Fruit fly (Drosophila melanogaster): ENCODE data around the gene eater.

eater gene

dm6 chr3R:27082752-27083151, 16.7 kb downstream of the eater start (continued):
- TF ChIP-seq Ets97D (GFP tag; optimal IDR thresholded peaks at IDR 0.05) (no peak), Stat92E (GFP tag; optimal IDR thresholded peaks at IDR 0.05) (no peak), Gsc (GFP tag; IDR thresholded peaks at IDR 0.05) (no peak), sens (GFP tag) (peak; percentile 50), vfl (GFP tag; optimal IDR thresholded peaks at IDR 0.05) (no peak)

- TF ChIP-seq Pdp1 (GFP tag; optimal IDR thresholded peaks at IDR 0.05) (peak in 1 of 2 experiments; percentile 80), pros (GFP tag; optimal IDR thresholded peaks at IDR 0.05) (peak; percentile 28), Blimp-1 (GFP tag; optimal IDR thresholded peaks at IDR 0.05) (peak; percentile 94), kni (GFP tag; optimal IDR thresholded peaks at IDR 0.05) (peak; percentile 9), Spps (tag; optimal IDR thresholded peaks at IDR 0.05) (no peak), vvl (GFP tag; IDR thresholded peaks at IDR 0.05) (peak; percentile 79), CG34376 (GFP tag; optimal IDR thresholded peaks at IDR 0.05) (no peak), Hr78 (GFP tag; optimal IDR thresholded peaks at IDR 0.05) (peak in 1 of 2 experiments; percentile 70)
Observed at dm6 chr3R:27076618-27077017, 22.9 kb downstream of the eater start.

DNA sequence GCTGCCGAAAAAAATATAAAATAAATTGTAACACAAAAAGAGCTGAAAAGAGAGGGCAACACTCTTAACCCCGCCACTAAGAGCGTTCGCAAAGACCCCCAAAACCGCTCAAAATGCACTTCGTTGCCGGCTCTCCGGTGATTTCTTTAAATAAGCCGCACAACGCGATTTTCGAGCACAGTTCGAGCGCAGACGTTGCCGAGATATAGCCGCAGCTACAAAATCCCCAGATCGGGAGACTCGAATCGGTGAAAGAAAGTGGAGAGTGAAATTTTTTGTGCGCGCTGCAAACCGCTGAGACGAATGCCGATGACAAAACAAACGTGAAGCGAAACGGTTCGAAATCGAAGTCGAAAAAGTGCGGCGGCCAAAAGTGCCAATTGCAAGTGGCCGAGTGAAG, 23.8 kb downstream of the eater start, which contains the start of gene CG14257:
TSS of gene CG14257 (plus strand) at position 177 of the 400 bp plus-strand sequence.
- TF ChIP-seq Nf-YC (tag; optimal IDR thresholded peaks at IDR 0.05) (no peak), Trl (optimal IDR thresholded peaks at IDR 0.05) (peak in 1 of 2 experiments; percentile 49), Trl (GFP tag; optimal IDR thresholded peaks at IDR 0.05) (no peak), CG3163 (GFP tag; optimal IDR thresholded peaks at IDR 0.05) (peak; percentile 86), Blimp-1 (GFP tag; optimal IDR thresholded peaks at IDR 0.05) (peak; percentile 57), az2 (GFP tag; optimal IDR thresholded peaks at IDR 0.05) (no peak), fru (optimal IDR thresholded peaks at IDR 0.05) (no peak), maf-S (GFP tag; optimal IDR thresholded peaks at IDR 0.05) (no peak), CG9727 (GFP tag; optimal IDR thresholded peaks at IDR 0.05) (no peak), CG6689 (GFP tag; IDR thresholded peaks at IDR 0.05) (no peak), CG2889 (GFP tag; IDR thresholded peaks at IDR 0.05) (no peak), Spps (tag; optimal IDR thresholded peaks at IDR 0.05) (no peak), bab2 (GFP tag; optimal IDR thresholded peaks at IDR 0.05) (no peak), ssp (GFP tag; IDR thresholded peaks at IDR 0.05) (no peak), CG7963 (GFP tag; IDR thresholded peaks at IDR 0.05; ENCODE audit: partially characterized antibody) (no peak), sens (GFP tag) (peak; percentile 44), CG31224 (GFP tag; IDR thresholded peaks at IDR 0.05) (no peak), Sry-δ (GFP tag; optimal IDR thresholded peaks at IDR 0.05) (no peak), PHDP (tag; optimal IDR thresholded peaks at IDR 0.05) (no peak), sens-2 (GFP tag; IDR thresholded peaks at IDR 0.05) (no peak), Dip2 (GFP tag; IDR thresholded peaks at IDR 0.05) (no peak), z (GFP tag; IDR thresholded peaks at IDR 0.05) (peak; percentile 73; the same call in 2 of the 3 replicates), CG17568 (GFP tag; optimal IDR thresholded peaks at IDR 0.05) (no peak), CG32767 (GFP tag; IDR thresholded peaks at IDR 0.05) (no peak), Poxn (GFP tag; IDR thresholded peaks at IDR 0.05) (no peak)

dm6 chr3R:27070906-27071498, 28.5 kb downstream of the eater start:
- peak; percentile 1 for TF ChIP-seq NfI (GFP tag; optimal IDR thresholded peaks at IDR 0.05)
- TF ChIP-seq CG15514 (GFP tag; optimal IDR thresholded peaks at IDR 0.05), result peak; percentile 10
- TF ChIP-seq HHEX (GFP tag; optimal IDR thresholded peaks at IDR 0.05), result peak; percentile 31
- 0 out of 4 replicates have a peak, but pooled peaks have one; percentile 71 for TF ChIP-seq chinmo (GFP tag; IDR thresholded peaks at IDR 0.05; ENCODE audit: partially characterized antibody)
- TF ChIP-seq Hr51 (GFP tag; optimal IDR thresholded peaks at IDR 0.05), result peak in 1 of 2 experiments; percentile 25
- TF ChIP-seq Dref (GFP tag; IDR thresholded peaks at IDR 0.05), result no peak
- TF ChIP-seq CG8290 (GFP tag; optimal IDR thresholded peaks at IDR 0.05), result no peak
- TF ChIP-seq CG8290 (tag; optimal IDR thresholded peaks at IDR 0.05), result peak in 1 of 2 experiments; percentile 17
- TF ChIP-seq Gug (GFP tag; IDR thresholded peaks at IDR 0.05), result 0 out of 4 replicates have a peak, but pooled peaks have one; percentile 15
- 0 out of 2 replicates have a peak, but pooled peaks have one; percentile 18 for TF ChIP-seq wor (GFP tag; IDR thresholded peaks at IDR 0.05)
- no peak for TF ChIP-seq bab2 (GFP tag; optimal IDR thresholded peaks at IDR 0.05)
- TF ChIP-seq Dll (GFP tag; IDR thresholded peaks at IDR 0.05; ENCODE audit: partially characterized antibody), result 0 out of 4 replicates have a peak, but pooled peaks have one; percentile 16
- peak; percentile 31 for TF ChIP-seq Oli (tag; optimal IDR thresholded peaks at IDR 0.05)
